Worm (Caenorhabditis elegans) whole organism, late embryonic: Measurements from ENCODE around the gene gpa-2.

ENCODE experiments used
- mec-3 ChIP-seq: sonication (generic microtip); optimal IDR thresholded peaks from 2 replicates; lab custom pipeline; 2016; ENCODE audit warnings: borderline replicate concordance, missing genetic modification characterization, missing compliant biosample characterization
- pqm-1 ChIP-seq: sonication (generic microtip); optimal IDR thresholded peaks from 2 replicates; lab custom pipeline; 2016; ENCODE audit warnings: missing genetic modification characterization, missing compliant biosample characterization
- ttx-3 ChIP-seq: sonication (generic microtip); optimal IDR thresholded peaks from 2 replicates; lab custom pipeline; 2016; ENCODE audit warnings: missing genetic modification reagents, missing genetic modification characterization, missing compliant biosample characterization

DNA sequence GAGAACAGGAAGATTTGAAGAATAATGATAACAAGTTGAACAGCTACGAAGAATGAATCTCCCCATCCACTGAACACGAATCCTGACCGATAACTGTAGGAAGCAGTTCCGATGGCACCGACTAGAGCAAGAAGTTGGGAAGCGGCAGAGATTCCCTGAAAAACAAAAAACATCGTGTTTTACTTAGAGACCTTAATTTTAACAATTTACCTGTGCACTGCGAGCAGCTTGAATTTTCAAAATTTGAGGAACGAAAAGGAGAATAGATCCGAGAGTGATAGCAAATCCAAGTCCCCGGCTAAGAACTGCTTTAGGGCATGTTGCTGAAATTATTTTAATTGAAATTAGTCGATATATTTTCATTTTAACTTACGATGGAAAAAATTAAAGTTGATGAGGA, 12.1 kb upstream of the gpa-2 start:
- no peak for TF ChIP-seq mec-3 (tag; lab: Kevin White, UChicago)
- TF ChIP-seq ttx-3 (tag; lab: Kevin White, UChicago), result no peak
- no peak for TF ChIP-seq pqm-1
